Worm (Caenorhabditis elegans) whole organism, L4/young adult: ENCODE data around the gene F53F1.4.

Experiments used
- W03F9.2 ChIP-seq: fragments of 150-350 bp; optimal IDR thresholded peaks from 2 replicates; lab custom pipeline; 2014; ENCODE audit warnings: missing biosample characterization, missing genetic modification characterization
- dao-5 ChIP-seq: sonication (generic microtip); optimal IDR thresholded peaks from 2 replicates; lab custom pipeline; 2016; ENCODE audit warnings: missing genotype, missing genetic modification characterization, moderate library complexity, missing compliant biosample characterization

DNA sequence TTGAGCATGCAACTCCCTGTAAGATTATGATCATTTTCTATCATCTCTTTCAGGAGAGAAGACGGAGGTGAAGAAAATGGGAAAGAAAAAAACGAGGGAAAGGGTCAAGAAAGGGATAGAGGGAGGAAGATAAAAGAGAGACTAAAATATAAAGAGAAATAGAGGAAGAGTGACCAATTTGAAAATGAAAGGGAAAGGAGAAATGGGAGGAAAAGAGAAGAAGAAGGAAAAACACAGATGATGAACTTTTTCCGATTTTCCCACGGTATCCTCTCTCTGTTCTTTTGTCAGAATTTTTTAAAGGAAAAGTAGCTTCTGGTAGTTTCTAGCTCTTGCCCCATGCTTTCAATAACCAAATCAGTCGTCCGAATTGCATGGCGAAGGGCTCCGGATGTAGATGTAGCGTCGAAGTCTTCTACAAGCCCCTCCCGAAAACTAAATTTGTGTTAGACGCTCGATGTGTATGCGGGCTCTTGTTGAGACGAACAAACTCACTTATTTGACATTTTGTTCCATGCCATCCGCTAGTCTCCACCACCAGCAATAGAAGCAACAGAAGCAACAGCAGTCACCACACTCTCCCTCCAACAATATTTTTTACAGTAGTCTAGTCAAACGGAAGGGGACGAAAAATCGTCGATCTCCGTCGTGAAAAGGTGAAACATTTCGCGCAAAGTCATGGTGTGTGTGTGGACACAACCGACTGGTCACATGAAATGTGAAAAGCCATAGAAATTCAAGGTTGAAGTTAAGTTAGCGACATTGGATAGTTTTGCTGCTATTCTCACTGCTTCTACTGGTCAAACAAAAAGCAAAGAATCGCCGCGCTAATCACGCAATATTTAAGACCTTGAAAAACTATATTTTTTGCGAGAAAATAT, 19.3 kb upstream of the F53F1.4 start, which contains the start of gene somi-1:
- no peak for TF ChIP-seq dao-5 (tag; lab: Kevin White, UChicago)
- TF ChIP-seq W03F9.2 = no peak
